Worm (Caenorhabditis elegans) whole organism, L4 larva: Measurements from ENCODE around the gene K02C4.5.

ENCODE experiments used
- dmd-6 ChIP-seq: fragments of 200-800 bp; sonication (Bioruptor generic); IDR thresholded peaks from 2 replicates; pipeline ENCODE4 v1.3.6; 2022; ENCODE audit warnings: missing genetic modification reagents, missing genetic modification characterization, missing compliant biosample characterization
- fkh-10 ChIP-seq: fragments of 150-350 bp; optimal IDR thresholded peaks from 2 replicates; lab custom pipeline; 2014; ENCODE audit warnings: missing biosample characterization, missing genetic modification reagents, missing genetic modification characterization
- skn-1 ChIP-seq: fragments of 150-350 bp; optimal IDR thresholded peaks from 2 replicates; lab custom pipeline; 2014; ENCODE audit warnings: missing biosample characterization, missing genetic modification characterization

DNA sequence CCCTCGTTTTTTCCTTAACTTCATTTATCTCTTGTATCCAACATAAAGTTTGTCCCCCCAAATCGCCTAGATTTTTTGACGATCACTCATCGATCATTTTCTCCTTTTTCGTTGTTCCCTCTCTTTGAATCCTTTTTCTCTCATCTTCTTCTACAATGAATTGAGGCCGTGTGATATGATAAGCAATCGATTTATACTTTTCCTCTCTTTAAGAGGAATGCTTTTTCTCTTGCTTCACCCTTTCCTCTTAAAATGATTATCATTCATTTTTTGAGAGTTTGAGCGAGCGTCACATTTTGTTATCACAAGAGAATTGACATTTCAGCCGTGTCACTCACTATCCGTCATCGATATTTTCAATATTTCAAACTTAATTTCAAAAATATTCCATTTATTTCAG is at the start of gene K02C4.5:
- TF ChIP-seq skn-1, result no peak
- TF ChIP-seq dmd-6 (GFP tag; lab: Robert Waterston, UW), result peak; percentile 59
- no peak for TF ChIP-seq fkh-10 (GFP tag; lab: Kevin White, UChicago)
